Fruit fly (Drosophila melanogaster): ENCODE results near the gene Ndae1.

Ndae1 gene

DNA sequence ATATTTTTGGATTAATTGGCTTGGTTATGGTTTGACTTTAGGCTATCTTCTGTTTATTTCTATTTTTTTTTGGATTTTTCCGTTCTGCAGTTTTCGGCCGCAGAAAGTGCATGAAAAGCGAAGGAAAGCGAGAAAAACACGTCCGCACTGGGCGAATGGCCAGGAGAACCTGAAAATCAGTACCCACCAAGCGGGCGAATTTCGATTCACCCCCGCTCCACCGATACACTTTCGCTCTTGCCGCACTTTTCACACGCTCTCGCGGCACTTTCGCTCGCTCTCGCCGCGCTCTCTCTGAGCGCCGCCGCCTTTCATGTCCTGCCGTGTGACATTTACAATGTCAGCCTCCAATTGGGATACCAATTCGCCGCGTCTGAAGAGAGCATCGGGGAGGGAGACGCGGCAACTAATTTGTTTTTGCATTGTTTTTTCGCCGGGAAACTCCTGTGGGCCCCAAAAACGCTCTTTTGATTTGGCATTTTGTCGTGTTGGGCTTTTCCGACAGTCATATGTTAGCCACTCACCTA lies at the start of gene Ndae1:
Gene Ndae1 (minus strand): TSS at position 51 of the 527 bp plus-strand sequence.
- TF ChIP-seq CG14711 (tag; optimal IDR thresholded peaks at IDR 0.05) (no peak), CG7045 (GFP tag; optimal IDR thresholded peaks at IDR 0.05) (no peak), CG1620 (GFP tag; optimal IDR thresholded peaks at IDR 0.05) (no peak), cic (GFP tag; optimal IDR thresholded peaks at IDR 0.05) (no peak), Crg-1 (GFP tag; optimal IDR thresholded peaks at IDR 0.05) (no peak), CG11617 (GFP tag; optimal IDR thresholded peaks at IDR 0.05) (no peak), CG33017 (tag; optimal IDR thresholded peaks at IDR 0.05) (no peak), tj (GFP tag; optimal IDR thresholded peaks at IDR 0.05) (no peak), ovo (GFP tag; optimal IDR thresholded peaks at IDR 0.05) (no peak), toe (GFP tag; optimal IDR thresholded peaks at IDR 0.05) (no peak), cnc (optimal IDR thresholded peaks at IDR 0.05) (no peak), CG7101 (tag; optimal IDR thresholded peaks at IDR 0.05) (no peak), Hr96 (GFP tag; optimal IDR thresholded peaks at IDR 0.05) (no peak), CG12768 (GFP tag; optimal IDR thresholded peaks at IDR 0.05) (no peak)

DNA sequence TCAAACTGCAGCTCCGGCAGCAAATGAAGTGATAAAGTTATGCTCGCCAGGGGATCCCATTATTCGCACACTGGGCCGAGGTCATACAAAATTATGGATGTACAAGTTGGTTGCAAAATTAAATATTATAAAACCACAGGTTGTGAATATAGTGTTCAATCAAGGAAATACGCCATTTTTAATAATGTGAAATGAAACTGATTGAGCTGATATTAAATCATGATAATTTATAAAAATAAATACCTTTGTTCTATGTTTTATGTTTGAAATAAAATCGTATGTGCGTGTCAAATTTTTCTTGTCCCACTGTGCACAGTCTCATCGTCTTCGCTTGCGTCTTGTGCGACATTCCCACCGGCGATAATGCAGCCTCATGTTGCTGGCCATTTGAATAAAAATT lies 46.8 kb upstream of the Ndae1 start:
- no peak for TF ChIP-seq Hr96 (GFP tag; optimal IDR thresholded peaks at IDR 0.05)
- TF ChIP-seq tj (GFP tag; optimal IDR thresholded peaks at IDR 0.05): no peak
- TF ChIP-seq CG5204 (GFP tag; optimal IDR thresholded peaks at IDR 0.05): no peak
- no peak for TF ChIP-seq ovo (GFP tag; optimal IDR thresholded peaks at IDR 0.05)
- TF ChIP-seq CG11617 (GFP tag; optimal IDR thresholded peaks at IDR 0.05): no peak
- no peak for TF ChIP-seq bab1 (GFP tag; optimal IDR thresholded peaks at IDR 0.05)

DNA sequence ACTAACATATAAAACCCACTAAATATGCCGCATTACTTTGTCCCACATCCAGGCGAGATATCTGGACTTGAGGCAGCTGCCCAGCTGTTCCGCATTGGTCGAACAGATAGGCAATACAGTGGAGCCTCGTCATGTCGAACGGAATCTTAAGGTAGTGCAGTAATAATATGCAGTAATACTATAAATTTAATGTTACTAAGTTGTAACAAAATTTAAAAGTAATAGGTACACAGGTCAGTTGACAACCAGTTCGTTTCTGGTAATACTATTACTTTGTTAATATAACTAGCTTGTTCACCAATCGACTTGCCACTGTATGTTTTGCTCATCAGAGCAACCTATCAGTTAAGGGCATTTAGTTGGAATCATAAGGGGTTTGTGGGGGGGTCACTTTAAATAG lies 45.8 kb upstream of the Ndae1 start:
- TF ChIP-seq bab1 (GFP tag; optimal IDR thresholded peaks at IDR 0.05) (no peak), CG11617 (GFP tag; optimal IDR thresholded peaks at IDR 0.05) (no peak), CG14711 (tag; optimal IDR thresholded peaks at IDR 0.05) (no peak), CG12768 (GFP tag; optimal IDR thresholded peaks at IDR 0.05) (no peak), CG33017 (tag; optimal IDR thresholded peaks at IDR 0.05) (no peak), CG5204 (GFP tag; optimal IDR thresholded peaks at IDR 0.05) (no peak), ovo (GFP tag; optimal IDR thresholded peaks at IDR 0.05) (no peak), tj (GFP tag; optimal IDR thresholded peaks at IDR 0.05) (no peak), Hr96 (GFP tag; optimal IDR thresholded peaks at IDR 0.05) (no peak)

DNA sequence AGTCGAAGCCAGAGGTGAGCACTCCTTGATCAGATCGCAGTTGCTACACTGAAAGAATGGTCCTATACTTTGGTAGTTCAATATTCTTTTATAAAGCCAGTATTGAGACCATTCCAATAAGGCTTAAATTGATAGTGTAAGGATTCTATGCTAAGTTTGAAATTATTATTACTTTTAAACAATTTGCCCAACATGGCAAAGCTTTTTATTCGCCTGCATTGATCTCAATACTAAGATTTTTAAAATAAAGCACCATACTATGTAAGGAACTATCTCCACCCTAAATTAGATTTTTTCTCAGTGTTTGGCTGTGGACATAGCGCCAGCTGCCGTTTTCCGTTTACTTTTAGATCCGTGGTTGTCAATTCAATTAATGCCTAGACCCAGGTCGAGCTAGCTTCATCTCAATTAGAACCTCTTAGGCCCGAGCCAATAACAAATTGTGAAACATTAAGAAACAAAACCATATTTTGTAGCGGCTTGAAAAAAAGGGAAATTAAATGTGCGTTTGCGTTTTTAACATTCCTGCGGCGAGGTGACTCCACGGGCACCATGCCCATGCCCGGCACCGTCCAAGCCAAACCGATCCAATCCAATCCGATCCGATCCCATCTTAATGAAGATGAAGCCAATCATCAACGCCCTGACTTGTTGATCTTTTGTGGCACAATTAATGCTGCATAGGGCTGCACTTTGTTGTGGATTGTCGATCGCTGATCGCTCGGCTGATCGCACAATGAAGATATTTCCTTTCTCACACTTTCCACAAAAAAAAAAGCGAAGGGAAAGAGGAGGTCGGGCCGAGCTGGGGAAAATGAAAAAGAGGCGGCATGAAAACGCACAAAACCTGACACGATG lies 44.6 kb upstream of the Ndae1 start:
- no peak for TF ChIP-seq kay (GFP tag; ENCODE audit: borderline replicate concordance)

DNA sequence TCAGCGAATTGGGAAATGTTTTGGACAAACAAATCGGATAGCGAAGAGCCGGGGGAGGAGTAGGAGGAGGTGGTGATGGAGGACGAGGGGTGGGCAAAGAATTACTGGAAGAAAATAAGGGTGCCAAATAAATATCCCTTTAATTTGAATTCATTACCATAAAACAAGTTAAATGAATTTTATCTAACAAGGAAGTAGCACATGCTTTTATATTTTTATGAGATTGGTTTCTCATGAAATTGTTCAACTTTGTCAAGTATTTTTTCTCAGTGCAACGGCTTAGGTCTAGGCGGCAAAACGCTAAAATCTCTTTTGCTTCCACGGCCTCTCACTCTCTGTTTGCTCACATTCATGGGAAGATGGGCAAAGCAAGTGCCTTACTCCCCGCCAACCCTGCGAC lies 42.8 kb upstream of the Ndae1 start:
- TF ChIP-seq CG7101 (tag; optimal IDR thresholded peaks at IDR 0.05): no peak
- no peak for TF ChIP-seq Mnt (GFP tag; optimal IDR thresholded peaks at IDR 0.05)
- no peak for TF ChIP-seq Clk (GFP tag; optimal IDR thresholded peaks at IDR 0.05)
- TF ChIP-seq ovo (GFP tag; optimal IDR thresholded peaks at IDR 0.05): no peak
- TF ChIP-seq kay (GFP tag; ENCODE audit: borderline replicate concordance): no peak

DNA sequence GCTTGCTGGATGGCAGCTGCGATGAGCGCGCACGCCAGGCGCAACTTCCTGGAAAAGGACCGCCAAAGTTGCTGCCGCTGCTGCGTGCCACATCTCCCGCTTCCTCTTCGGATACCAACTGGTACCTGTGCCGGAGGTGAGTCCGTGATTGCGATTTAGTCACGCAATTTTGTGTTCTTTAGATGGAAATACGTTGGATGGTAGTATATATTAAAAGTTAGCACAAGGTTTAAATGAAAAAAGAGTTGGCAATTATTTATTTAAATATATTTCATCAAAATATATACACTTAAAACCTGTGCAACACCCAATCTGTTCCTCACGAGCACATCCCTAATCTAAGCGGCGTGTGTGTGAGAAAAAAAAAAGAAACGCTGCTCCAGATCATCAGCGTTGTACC lies 41.4 kb upstream of the Ndae1 start:
- TF ChIP-seq toe (GFP tag; optimal IDR thresholded peaks at IDR 0.05) (no peak), tj (GFP tag; optimal IDR thresholded peaks at IDR 0.05) (no peak), CG1620 (GFP tag; optimal IDR thresholded peaks at IDR 0.05) (no peak), ovo (GFP tag; optimal IDR thresholded peaks at IDR 0.05) (no peak), CG7101 (tag; optimal IDR thresholded peaks at IDR 0.05) (no peak), CG7045 (GFP tag; optimal IDR thresholded peaks at IDR 0.05) (no peak), CG14711 (tag; optimal IDR thresholded peaks at IDR 0.05) (no peak), Crg-1 (GFP tag; optimal IDR thresholded peaks at IDR 0.05) (no peak), CG33017 (tag; optimal IDR thresholded peaks at IDR 0.05) (no peak), Clk (GFP tag; optimal IDR thresholded peaks at IDR 0.05) (no peak), CG5204 (GFP tag; optimal IDR thresholded peaks at IDR 0.05) (no peak), Hr96 (GFP tag; optimal IDR thresholded peaks at IDR 0.05) (no peak), kay (GFP tag; ENCODE audit: borderline replicate concordance) (no peak)

DNA sequence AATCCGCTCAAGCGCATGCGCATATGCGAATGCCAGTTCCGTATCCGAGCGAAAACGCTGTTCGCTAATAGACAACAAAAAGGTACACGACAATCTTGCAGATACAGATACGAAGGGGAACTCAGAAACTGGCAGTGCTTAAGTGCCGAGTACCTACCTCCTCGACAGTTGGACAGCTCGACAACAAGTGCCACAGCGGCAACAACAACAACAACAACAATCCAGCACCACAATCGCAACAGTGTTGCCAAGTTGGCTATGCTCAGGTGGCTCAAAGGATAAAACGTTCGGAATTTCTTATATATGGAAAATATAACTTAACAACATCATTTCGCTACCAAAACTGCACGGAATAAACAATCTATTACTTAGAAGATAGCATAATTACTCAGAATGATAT lies 40.7 kb upstream of the Ndae1 start:
- no peak for TF ChIP-seq cic (GFP tag; optimal IDR thresholded peaks at IDR 0.05)
- no peak for TF ChIP-seq bab1 (GFP tag; optimal IDR thresholded peaks at IDR 0.05)
- TF ChIP-seq CG12768 (GFP tag; optimal IDR thresholded peaks at IDR 0.05): no peak

DNA sequence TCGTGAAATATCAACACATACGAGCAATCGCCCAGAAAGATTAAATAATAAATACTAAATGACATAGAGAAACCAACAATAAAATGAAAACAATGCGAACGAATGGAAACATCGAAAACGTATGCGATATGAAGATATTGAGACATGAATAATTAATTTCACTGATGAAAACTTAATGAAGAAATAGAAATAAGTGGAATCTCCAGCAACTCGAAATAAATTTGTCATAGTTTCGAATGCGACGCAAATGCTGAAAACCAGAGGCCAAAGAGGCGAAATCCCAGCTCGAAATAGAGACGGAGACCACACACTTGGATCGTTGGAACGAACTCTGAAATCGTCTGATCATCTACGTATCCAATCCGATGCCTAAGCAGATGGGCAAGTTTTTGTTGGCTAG lies 36.7 kb upstream of the Ndae1 start:
- TF ChIP-seq CG14711 (tag; optimal IDR thresholded peaks at IDR 0.05) (no peak), Crg-1 (GFP tag; optimal IDR thresholded peaks at IDR 0.05) (no peak), cnc (optimal IDR thresholded peaks at IDR 0.05) (no peak), bab1 (GFP tag; optimal IDR thresholded peaks at IDR 0.05) (no peak), ovo (GFP tag; optimal IDR thresholded peaks at IDR 0.05) (no peak), CG5204 (GFP tag; optimal IDR thresholded peaks at IDR 0.05) (no peak), CG7045 (GFP tag; optimal IDR thresholded peaks at IDR 0.05) (no peak), CG1620 (GFP tag; optimal IDR thresholded peaks at IDR 0.05) (no peak), CG12768 (GFP tag; optimal IDR thresholded peaks at IDR 0.05) (no peak), CG7101 (tag; optimal IDR thresholded peaks at IDR 0.05) (no peak)

All from whole organism, adult.